Worm (Caenorhabditis elegans): ENCODE measurements around the gene cyp-23A1.

- TF ChIP-seq W03F9.2 (tag; optimal IDR thresholded peaks at IDR 0.05) (no peak), dao-5 (tag; optimal IDR thresholded peaks at IDR 0.05) (no peak)
Measured at ce11 chrII:4548408-4548807, 36.4 kb downstream of the cyp-23A1 start.
